Worm (Caenorhabditis elegans): ENCODE data around the gene T01G5.7.

DNA sequence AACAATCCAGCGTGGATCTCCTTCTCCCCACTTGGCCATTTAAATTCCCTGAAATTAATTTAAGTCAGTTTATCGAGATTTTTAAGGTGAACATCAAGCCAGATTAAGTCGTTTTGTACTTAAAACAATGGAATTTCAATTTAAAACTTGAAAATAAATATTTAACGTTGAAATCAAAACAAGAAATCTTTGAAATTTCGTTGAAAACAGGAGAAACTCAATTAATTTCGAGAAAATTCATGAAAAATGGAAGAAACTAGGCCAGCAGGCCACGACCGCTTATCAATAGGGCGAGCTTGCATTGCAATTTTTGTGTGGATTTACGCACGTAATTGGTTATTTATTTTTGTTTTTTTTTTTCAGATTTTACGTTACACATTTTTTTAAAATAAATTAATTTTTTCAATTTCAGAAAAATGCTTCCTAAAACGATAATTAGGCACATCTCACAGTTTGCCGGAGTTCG is 26.4 kb upstream of the T01G5.7 start, which contains the start of the genes ahsa-1 and C01G10.7:
- TF ChIP-seq hmg-1.1 (GFP tag; IDR thresholded peaks at IDR 0.05) (peak; percentile 79), Y105C5A.15 (GFP tag; IDR thresholded peaks at IDR 0.05) (no peak), madf-5 (GFP tag; IDR thresholded peaks at IDR 0.05) (peak; percentile 45 to 64; a peak in 2 of 4 replicates)
